Fruit fly (Drosophila melanogaster) whole organism, embryonic: Measurements from ENCODE around the gene Polr2D.

Experiments used
- Aef1 ChIP-seq: fragments of 200-800 bp; sonication (Bioruptor generic); IDR thresholded peaks from 3 replicates; pipeline ENCODE4 v1.3.6; 2022; ENCODE audit warnings: missing biosample characterization, missing genetic modification characterization
- Awh ChIP-seq: fragments of 200-800 bp; sonication (Bioruptor generic); IDR thresholded peaks from 2 replicates; pipeline ENCODE4, ENCODE4 v1.3.6; 2022; ENCODE audit warnings: missing biosample characterization, missing genetic modification characterization
- CG10654 ChIP-seq: fragments of 200-800 bp; sonication (Bioruptor generic); optimal IDR thresholded peaks from 2 replicates; lab custom pipeline; 2016; ENCODE audit warnings: missing biosample characterization, missing genetic modification characterization
- CG11504 ChIP-seq: fragments of 200-800 bp; sonication (Bioruptor generic); optimal IDR thresholded peaks from 3 replicates; lab custom pipeline; 2019; ENCODE audit warnings: missing biosample characterization, mild to moderate bottlenecking, missing genetic modification characterization, moderate library complexity
- CG13287 ChIP-seq: fragments of 200-800 bp; sonication (Bioruptor generic); IDR thresholded peaks from 2 replicates; pipeline ENCODE4 v1.3.6; 2022; ENCODE audit warnings: missing biosample characterization, missing genetic modification characterization; ENCODE audit not compliant: partially characterized antibody
- CG15073 ChIP-seq: fragments of 200-800 bp; sonication (Bioruptor generic); optimal IDR thresholded peaks from 2 replicates; lab custom pipeline; 2016; ENCODE audit warnings: missing biosample characterization, missing genetic modification characterization
- CG17802 ChIP-seq: fragments of 200-800 bp; sonication (Bioruptor generic); optimal IDR thresholded peaks from 2 replicates; lab custom pipeline; 2018; ENCODE audit warnings: missing biosample characterization, mild to moderate bottlenecking, missing genetic modification characterization, moderate library complexity
- CG18262 ChIP-seq: fragments of 200-800 bp; optimal IDR thresholded peaks from 3 replicates; lab custom pipeline; 2019; ENCODE audit warnings: missing biosample characterization, mild to moderate bottlenecking, missing genetic modification characterization, moderate library complexity
- CG2116 ChIP-seq: fragments of 200-800 bp; sonication (Bioruptor generic); optimal IDR thresholded peaks from 3 replicates; lab custom pipeline; 2018; ENCODE audit warnings: missing biosample characterization, mild to moderate bottlenecking, missing genetic modification characterization
- CG2129 ChIP-seq: fragments of 200-800 bp; sonication (Bioruptor generic); IDR thresholded peaks from 2 replicates; pipeline ENCODE4 v1.3.6; 2022; ENCODE audit warnings: missing biosample characterization, missing genetic modification characterization; ENCODE audit not compliant: partially characterized antibody
- CG30403 ChIP-seq: fragments of 200-800 bp; sonication (Bioruptor generic); optimal IDR thresholded peaks from 3 replicates; lab custom pipeline; 2016; ENCODE audit warnings: missing biosample characterization, missing genetic modification characterization
- CG32767 ChIP-seq: fragments of 200-800 bp; sonication (Bioruptor generic); IDR thresholded peaks from 2 replicates; pipeline ENCODE4 v1.3.6; 2022; ENCODE audit warnings: missing biosample characterization, missing genetic modification characterization
- CG3407 ChIP-seq: fragments of 200-800 bp; sonication (Bioruptor generic); optimal IDR thresholded peaks from 2 replicates; lab custom pipeline; 2018; ENCODE audit warnings: missing biosample characterization, mild to moderate bottlenecking, missing genetic modification characterization
- CG5953 ChIP-seq: fragments of 200-800 bp; sonication (Bioruptor generic); IDR thresholded peaks from 2 replicates; pipeline ENCODE4 v1.3.6; 2022; ENCODE audit warnings: missing biosample characterization, missing genetic modification characterization
- CG7357 ChIP-seq: fragments of 200-800 bp; sonication (Bioruptor generic); IDR thresholded peaks from 3 replicates; pipeline ENCODE4 v1.3.6; 2022; ENCODE audit warnings: missing biosample characterization, missing genetic modification characterization
- CG7556 ChIP-seq: fragments of 200-800 bp; sonication (Bioruptor generic); optimal IDR thresholded peaks from 2 replicates; lab custom pipeline; 2017; ENCODE audit warnings: missing biosample characterization, mild to moderate bottlenecking, missing genetic modification characterization
- CG7786 ChIP-seq: fragments of 200-800 bp; sonication (Bioruptor generic); optimal IDR thresholded peaks from 2 replicates; lab custom pipeline; 2016; ENCODE audit warnings: missing biosample characterization, missing genetic modification characterization
- D ChIP-seq, 2 experiments: fragments of 200-800 bp in 1 of 2; fragments of >200 bp in 1 of 2; sonication (Bioruptor generic) in 1 of 2; optimal IDR thresholded peaks; 2 replicates in 1 of 2; 3 replicates in 1 of 2; lab custom pipeline; 2017; ENCODE audit warnings: mild to moderate bottlenecking in 1 of 2, missing biosample characterization in 1 of 2, missing genetic modification characterization in 1 of 2, missing genetic modification reagents in 1 of 2
- Dip2 ChIP-seq: fragments of 200-800 bp; sonication (Bioruptor generic); IDR thresholded peaks from 2 replicates; pipeline ENCODE4 v1.3.6; 2022; ENCODE audit warnings: missing biosample characterization, missing genetic modification characterization
- Dll ChIP-seq: fragments of 200-800 bp; sonication (Bioruptor generic); IDR thresholded peaks from 4 replicates; pipeline ENCODE4 v1.3.6; 2022; ENCODE audit warnings: missing biosample characterization, missing genetic modification characterization; ENCODE audit not compliant: partially characterized antibody
- Dp ChIP-seq: fragments of 200-800 bp; sonication (Bioruptor generic); optimal IDR thresholded peaks from 2 replicates; lab custom pipeline; 2018; ENCODE audit warnings: missing biosample characterization, mild to moderate bottlenecking, missing genetic modification characterization, moderate library complexity
- ERR ChIP-seq: fragments of 200-800 bp; sonication (Bioruptor generic); optimal IDR thresholded peaks from 2 replicates; lab custom pipeline; 2016; ENCODE audit warnings: missing biosample characterization, missing genetic modification characterization
- Ets65A ChIP-seq: fragments of 200-800 bp; sonication (Bioruptor generic); peaks from one replicate; lab custom pipeline; 2016; ENCODE audit warnings: missing biosample characterization, missing genetic modification characterization
- MTF-1 ChIP-seq: fragments of 200-800 bp; sonication (Bioruptor generic); optimal IDR thresholded peaks from 2 replicates; lab custom pipeline; 2018; ENCODE audit warnings: missing biosample characterization, mild to moderate bottlenecking, missing genetic modification characterization, borderline replicate concordance
- Sin3A ChIP-seq: fragments of >200 bp; optimal IDR thresholded peaks from 2 replicates; lab custom pipeline; 2018
- Spps ChIP-seq: fragments of 200-800 bp; sonication (Bioruptor generic); optimal IDR thresholded peaks from 2 replicates; lab custom pipeline; 2018; ENCODE audit warnings: missing biosample characterization, mild to moderate bottlenecking, missing genetic modification characterization
- Sry-β ChIP-seq: fragments of 200-800 bp; sonication (Bioruptor generic); optimal IDR thresholded peaks from 2 replicates; lab custom pipeline; 2018; ENCODE audit warnings: missing biosample characterization, mild to moderate bottlenecking, missing genetic modification characterization, moderate library complexity
- Stat92E ChIP-seq, 3 experiments: fragments of >200 bp in 2 of 3; fragments of 200-800 bp in 1 of 3; sonication (Bioruptor generic) in 1 of 3; optimal IDR thresholded peaks; 2 replicates each; lab custom pipeline; 2017 to 2019; ENCODE audit warnings: missing biosample characterization in 3 of 3, missing genetic modification characterization in 3 of 3, mild to moderate bottlenecking in 1 of 3, moderate library complexity in 1 of 3
- ara ChIP-seq: fragments of 200-800 bp; sonication (Bioruptor generic); IDR thresholded peaks from 2 replicates; pipeline ENCODE4 v1.3.6; 2022; ENCODE audit warnings: missing biosample characterization, missing genetic modification characterization
- cas ChIP-seq: fragments of 200-800 bp; sonication (Bioruptor generic); IDR thresholded peaks from 2 replicates; pipeline ENCODE4 v1.3.6; 2022; ENCODE audit warnings: missing biosample characterization, missing genetic modification characterization
- cg ChIP-seq: fragments of 200-800 bp; sonication (Bioruptor generic); optimal IDR thresholded peaks from 3 replicates; lab custom pipeline; 2019; ENCODE audit warnings: missing biosample characterization, mild to moderate bottlenecking, missing genetic modification characterization, moderate library complexity
- croc ChIP-seq: fragments of 200-800 bp; sonication (Bioruptor generic); conservative IDR thresholded peaks from 3 replicates; pipeline ENCODE4 v1.3.6; 2022; ENCODE audit warnings: missing biosample characterization, missing genetic modification characterization
- dysf ChIP-seq: fragments of 200-800 bp; sonication (Bioruptor generic); IDR thresholded peaks from 3 replicates; pipeline ENCODE4 v1.3.6; 2022; ENCODE audit warnings: missing biosample characterization, missing genetic modification characterization
- gcm ChIP-seq: fragments of 200-800 bp; sonication (Bioruptor generic); optimal IDR thresholded peaks from 2 replicates; lab custom pipeline; 2019; ENCODE audit warnings: missing biosample characterization, mild to moderate bottlenecking, missing genetic modification characterization, moderate library complexity
- hth ChIP-seq: fragments of >200 bp; optimal IDR thresholded peaks from 2 replicates; lab custom pipeline; 2017; ENCODE audit warnings: inconsistent platforms
- lmd ChIP-seq: fragments of 200-800 bp; sonication (Bioruptor generic); IDR thresholded peaks from 2 replicates; pipeline ENCODE4 v1.3.6; 2022; ENCODE audit warnings: missing biosample characterization, missing genetic modification characterization
- odd ChIP-seq: fragments of 200-800 bp; sonication (Bioruptor generic); optimal IDR thresholded peaks from 2 replicates; lab custom pipeline; 2017; ENCODE audit warnings: missing biosample characterization, mild to moderate bottlenecking, missing genetic modification characterization
- peb ChIP-seq: fragments of 200-800 bp; sonication (Bioruptor generic); IDR thresholded peaks from 2 replicates; pipeline ENCODE4 v1.3.6; 2022; ENCODE audit warnings: missing biosample characterization, missing genetic modification characterization
- pfk ChIP-seq: fragments of 200-800 bp; sonication (Bioruptor generic); optimal IDR thresholded peaks from 2 replicates; lab custom pipeline; 2018; ENCODE audit warnings: missing biosample characterization, mild to moderate bottlenecking, missing genetic modification characterization, moderate library complexity
- phol ChIP-seq: fragments of 200-800 bp; sonication (Bioruptor generic); optimal IDR thresholded peaks from 3 replicates; lab custom pipeline; 2018; ENCODE audit warnings: missing biosample characterization, mild to moderate bottlenecking, missing genetic modification characterization, moderate library complexity
- pros ChIP-seq: fragments of 200-800 bp; sonication (Bioruptor generic); optimal IDR thresholded peaks from 3 replicates; lab custom pipeline; 2019; ENCODE audit warnings: missing biosample characterization, mild to moderate bottlenecking, missing genetic modification characterization, moderate library complexity
- pzg ChIP-seq: fragments of 200-800 bp; sonication (Bioruptor generic); optimal IDR thresholded peaks from 3 replicates; lab custom pipeline; 2018; ENCODE audit warnings: missing biosample characterization, mild to moderate bottlenecking, missing genetic modification characterization, moderate library complexity
- rib ChIP-seq: fragments of 200-800 bp; sonication (Bioruptor generic); IDR thresholded peaks from 2 replicates; pipeline ENCODE4 v1.3.6; 2022; ENCODE audit warnings: missing biosample characterization, missing genetic modification characterization
- sens ChIP-seq: fragments of 200-800 bp; sonication (Bioruptor generic); peaks from one replicate; lab custom pipeline; 2016; ENCODE audit warnings: missing biosample characterization, missing genetic modification characterization
- sisA ChIP-seq: fragments of 200-800 bp; sonication (Bioruptor generic); IDR thresholded peaks from 2 replicates; pipeline ENCODE4 v1.3.6; 2022; ENCODE audit warnings: missing biosample characterization, missing genetic modification characterization
- stwl ChIP-seq: fragments of 200-800 bp; sonication (Bioruptor generic); optimal IDR thresholded peaks from 3 replicates; lab custom pipeline; 2018; ENCODE audit warnings: missing biosample characterization, mild to moderate bottlenecking, missing genetic modification characterization, moderate library complexity
- tna ChIP-seq: fragments of 200-800 bp; sonication (Bioruptor generic); IDR thresholded peaks from 2 replicates; pipeline ENCODE4 v1.3.6; 2022; ENCODE audit warnings: missing biosample characterization, missing genetic modification characterization; ENCODE audit not compliant: partially characterized antibody
- wdn ChIP-seq: fragments of 200-800 bp; sonication (Bioruptor generic); IDR thresholded peaks from 2 replicates; pipeline ENCODE4 v1.3.6; 2022; ENCODE audit warnings: missing biosample characterization, missing genetic modification characterization
- yki ChIP-seq: fragments of >200 bp; optimal IDR thresholded peaks from 3 replicates; lab custom pipeline; 2018
- z ChIP-seq: fragments of 200-800 bp; sonication (Bioruptor generic); IDR thresholded peaks from 3 replicates; pipeline ENCODE4 v1.3.6; 2022; ENCODE audit warnings: missing biosample characterization, missing genetic modification characterization

The Polr2D gene

DNA sequence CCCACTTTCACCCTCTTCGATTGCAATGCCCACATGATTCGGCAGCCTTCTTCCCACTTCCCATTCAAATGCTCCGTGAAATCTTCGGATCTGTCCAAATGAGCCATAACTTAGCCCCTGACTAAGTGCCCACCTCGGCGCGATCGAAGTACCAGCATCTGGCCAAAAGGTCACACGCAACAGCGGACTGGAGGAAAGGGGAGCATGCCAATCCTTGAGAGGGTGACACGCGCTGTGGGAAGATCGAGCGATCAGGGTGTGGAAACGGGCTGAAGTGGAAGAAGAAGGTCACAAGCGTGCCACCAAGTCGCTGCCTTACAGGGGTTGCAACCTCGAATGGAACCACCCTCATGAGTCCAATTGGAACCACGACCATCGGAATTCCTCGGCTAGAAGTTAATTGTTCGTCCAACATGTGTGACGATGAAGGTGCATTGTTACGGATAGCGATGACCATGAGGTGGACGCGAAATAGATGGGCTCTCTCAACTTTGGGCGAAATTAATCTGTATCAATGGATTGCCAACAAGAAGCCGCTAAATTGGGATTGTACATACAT, 20.5 kb downstream of the Polr2D start (continued):
- TF ChIP-seq CG11504, result no peak
- no peak for TF ChIP-seq Spps (tag; lab: Kevin White, UChicago)
- no peak for TF ChIP-seq Dip2 (GFP tag; lab: Robert Waterston, UW)
- TF ChIP-seq pros (GFP tag; lab: Kevin White, UChicago), result peak; percentile 81
- TF ChIP-seq Ets65A (GFP tag; lab: Kevin White, UChicago), result peak; percentile 66
- peak; percentile 46 for TF ChIP-seq D (optimal IDR thresholded peaks at IDR 0.05; lab: Kevin White, UChicago)
- TF ChIP-seq D (GFP tag; optimal IDR thresholded peaks at IDR 0.05; lab: Kevin White, UChicago), result no peak
- no peak for TF ChIP-seq wdn (GFP tag; lab: Robert Waterston, UW)
- no peak for TF ChIP-seq lmd
- TF ChIP-seq CG10654, result no peak

DNA sequence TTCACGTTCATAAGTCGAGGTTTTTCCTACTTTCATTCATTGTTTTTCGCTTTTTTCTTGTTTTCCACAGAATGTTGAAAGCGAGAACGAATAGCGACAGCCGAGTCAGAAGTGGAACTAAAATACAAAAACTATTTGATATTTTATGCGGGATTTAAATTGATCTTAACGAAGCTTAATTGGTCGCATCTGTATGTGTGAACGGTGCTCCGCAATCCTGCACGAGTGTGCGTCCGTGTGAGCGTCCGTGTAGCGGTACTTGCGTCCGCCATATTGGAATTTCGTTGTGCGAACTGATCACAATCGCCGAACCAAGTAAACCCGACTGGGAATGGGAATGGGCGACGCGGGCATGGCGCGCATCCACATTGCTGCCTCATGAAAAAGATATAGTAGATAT, 23.1 kb downstream of the Polr2D start:
- no peak for TF ChIP-seq z (GFP tag; lab: Robert Waterston, UW)
- no peak for TF ChIP-seq Stat92E (GFP tag; optimal IDR thresholded peaks at IDR 0.05; lab: Kevin White, UChicago)
- TF ChIP-seq gcm (GFP tag; lab: Kevin White, UChicago), result peak; percentile 48
- TF ChIP-seq CG30403 (GFP tag; lab: Kevin White, UChicago), result no peak
- no peak for TF ChIP-seq CG15073
- no peak for TF ChIP-seq tna (GFP tag; lab: Robert Waterston, UW)
- no peak; the same call in 2 of the 3 replicates for TF ChIP-seq CG7357
- TF ChIP-seq ERR (GFP tag; lab: Kevin White, UChicago), result no peak
- TF ChIP-seq CG7786 (GFP tag; lab: Kevin White, UChicago), result no peak
- no peak for TF ChIP-seq CG13287 (GFP tag; lab: Robert Waterston, UW)
- TF ChIP-seq sens (GFP tag; lab: Kevin White, UChicago), result peak; percentile 16
- peak; percentile 70 for TF ChIP-seq phol (tag; lab: Kevin White, UChicago)
- TF ChIP-seq dysf (GFP tag; lab: Robert Waterston, UW), result no peak
- no peak for TF ChIP-seq croc
- no peak for TF ChIP-seq CG2129 (GFP tag; lab: Robert Waterston, UW)
- TF ChIP-seq Sry-β, result no peak
- TF ChIP-seq sisA (GFP tag; lab: Robert Waterston, UW), result no peak
- TF ChIP-seq CG17802 (tag; lab: Kevin White, UChicago), result peak; percentile 92
- TF ChIP-seq cg, result peak; percentile 22
- no peak for TF ChIP-seq Sin3A (lab: Kevin White, UChicago)
- no peak for TF ChIP-seq CG7556 (GFP tag; lab: Kevin White, UChicago)
- TF ChIP-seq CG5953 (GFP tag; lab: Robert Waterston, UW), result no peak
- no peak for TF ChIP-seq rib (GFP tag; lab: Robert Waterston, UW)
- TF ChIP-seq CG3407 (GFP tag; lab: Kevin White, UChicago), result no peak

DNA sequence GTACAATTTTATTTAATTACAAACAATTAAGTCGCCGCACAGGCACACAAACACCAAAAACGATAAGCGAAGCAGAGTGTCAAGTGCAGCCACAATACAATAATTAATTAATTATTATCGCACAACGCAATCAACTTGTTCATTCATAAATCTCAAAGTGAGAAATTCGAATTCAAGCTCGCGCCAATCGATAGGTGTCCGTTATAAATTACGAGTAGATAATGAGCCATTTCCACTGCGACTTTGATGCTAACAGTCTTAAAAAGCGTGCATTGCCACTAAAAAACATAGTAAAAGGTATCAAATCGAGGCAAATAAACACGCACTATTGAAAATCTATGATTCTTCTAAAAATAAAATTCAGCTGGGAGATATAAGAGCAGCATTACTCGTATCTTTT, 25.1 kb downstream of the Polr2D start:
- TF ChIP-seq CG2116 (GFP tag; lab: Kevin White, UChicago) (peak; percentile 10), pzg (GFP tag; lab: Kevin White, UChicago) (peak; percentile 37), Dp (GFP tag; lab: Kevin White, UChicago) (peak; percentile 60), CG32767 (GFP tag; lab: Robert Waterston, UW) (no peak), ara (GFP tag; lab: Robert Waterston, UW) (no peak), pfk (GFP tag; lab: Kevin White, UChicago) (no peak), cas (GFP tag; lab: Robert Waterston, UW) (no peak), CG18262 (tag; lab: Kevin White, UChicago) (no peak), MTF-1 (GFP tag; lab: Kevin White, UChicago) (no peak), odd (GFP tag; lab: Kevin White, UChicago) (no peak), yki (no peak), hth (no peak), Aef1 (GFP tag; lab: Robert Waterston, UW) (no peak), peb (GFP tag; lab: Robert Waterston, UW) (no peak), Awh (GFP tag; lab: Robert Waterston, UW) (no peak), stwl (tag; lab: Kevin White, UChicago) (peak; percentile 42), Dll (0 out of 4 replicates have a peak, but pooled peaks have one; percentile 20)
